Fruit fly (Drosophila melanogaster): ENCODE results near the gene Lcp65Ag3.

- no peak for TF ChIP-seq CG8478 (optimal IDR thresholded peaks at IDR 0.05)
- TF ChIP-seq EcR (GFP tag; optimal IDR thresholded peaks at IDR 0.05): no peak
- TF ChIP-seq psq (optimal IDR thresholded peaks at IDR 0.05): no peak
- no peak for TF ChIP-seq usp (GFP tag; optimal IDR thresholded peaks at IDR 0.05)
Measured at dm6 chr3L:6157327-6158032, 26.7 kb upstream of the Lcp65Ag3 start, which contains the start of gene CG13297.

Data from whole organism.